Worm (Caenorhabditis elegans) whole organism, late embryonic: Measurements from ENCODE around the gene F38H4.3.

Experiments used
- C38D4.7 ChIP-seq: fragments of 200-800 bp; sonication (Bioruptor generic); optimal IDR thresholded peaks from 2 replicates; lab custom pipeline; 2018; ENCODE audit warnings: mild to moderate bottlenecking, missing genetic modification characterization, moderate library complexity, missing compliant biosample characterization
- F13H6.1 ChIP-seq: sonication (generic microtip); optimal IDR thresholded peaks from 2 replicates; lab custom pipeline; 2016; ENCODE audit warnings: missing genetic modification characterization, missing compliant biosample characterization
- K02D7.2 ChIP-seq: sonication (generic microtip); optimal IDR thresholded peaks from 2 replicates; lab custom pipeline; 2017; ENCODE audit warnings: mild to moderate bottlenecking, missing genetic modification characterization, missing compliant biosample characterization
- T23F11.4 ChIP-seq: fragments of 200-800 bp; sonication (Bioruptor generic); optimal IDR thresholded peaks from 2 replicates; lab custom pipeline; 2018; ENCODE audit warnings: mild to moderate bottlenecking, missing genetic modification characterization, missing compliant biosample characterization
- Y22D7AL.16 ChIP-seq: sonication (generic microtip); optimal IDR thresholded peaks from 2 replicates; lab custom pipeline; 2016; ENCODE audit warnings: missing genetic modification characterization, missing compliant biosample characterization
- ahr-1 ChIP-seq: sonication (generic microtip); optimal IDR thresholded peaks from 2 replicates; lab custom pipeline; 2016; ENCODE audit warnings: missing genetic modification characterization, missing compliant biosample characterization
- ama-1 ChIP-seq: fragments of 150-350 bp; optimal IDR thresholded peaks from 2 replicates; lab custom pipeline; 2014
- ceh-14 ChIP-seq: sonication (generic microtip); optimal IDR thresholded peaks from 2 replicates; lab custom pipeline; 2016; ENCODE audit warnings: missing genotype, missing genetic modification characterization, missing compliant biosample characterization
- ceh-18 ChIP-seq: sonication (generic microtip); optimal IDR thresholded peaks from 2 replicates; lab custom pipeline; 2016; ENCODE audit warnings: missing genetic modification characterization, missing compliant biosample characterization
- ceh-19 ChIP-seq: fragments of 200-800 bp; sonication (Bioruptor generic); optimal IDR thresholded peaks from 2 replicates; lab custom pipeline; 2018; ENCODE audit warnings: mild to moderate bottlenecking, missing genetic modification characterization, missing compliant biosample characterization
- ceh-2 ChIP-seq: sonication (generic microtip); optimal IDR thresholded peaks from 2 replicates; lab custom pipeline; 2016; ENCODE audit warnings: missing genotype, missing genetic modification characterization, missing compliant biosample characterization
- ceh-31 ChIP-seq: sonication (generic microtip); optimal IDR thresholded peaks from 2 replicates; lab custom pipeline; 2016; ENCODE audit warnings: missing genetic modification characterization, missing compliant biosample characterization
- ceh-34 ChIP-seq: sonication (generic microtip); optimal IDR thresholded peaks from 2 replicates; lab custom pipeline; 2016; ENCODE audit warnings: mild to moderate bottlenecking, missing genetic modification characterization, missing compliant biosample characterization
- ceh-9 ChIP-seq: sonication (generic microtip); optimal IDR thresholded peaks from 2 replicates; lab custom pipeline; 2016; ENCODE audit warnings: mild to moderate bottlenecking, missing genetic modification characterization, inconsistent platforms, missing compliant biosample characterization
- che-1 ChIP-seq: sonication (generic microtip); optimal IDR thresholded peaks from 2 replicates; lab custom pipeline; 2016; ENCODE audit warnings: mild to moderate bottlenecking, missing genetic modification characterization, missing compliant biosample characterization
- dmd-4 ChIP-seq: sonication (generic microtip); optimal IDR thresholded peaks from 2 replicates; lab custom pipeline; 2016; ENCODE audit warnings: borderline replicate concordance, missing genetic modification characterization, missing compliant biosample characterization
- dve-1 ChIP-seq: sonication (generic microtip); optimal IDR thresholded peaks from 2 replicates; lab custom pipeline; 2017; ENCODE audit warnings: antibody characterized with exemption, mild to moderate bottlenecking, missing genetic modification characterization, missing compliant biosample characterization
- elt-4 ChIP-seq: sonication (generic microtip); optimal IDR thresholded peaks from 2 replicates; lab custom pipeline; 2016; ENCODE audit warnings: missing genetic modification characterization, missing compliant biosample characterization
- ets-4 ChIP-seq: sonication (generic microtip); optimal IDR thresholded peaks from 2 replicates; lab custom pipeline; 2016; ENCODE audit warnings: missing genetic modification characterization, missing compliant biosample characterization
- fax-1 ChIP-seq: sonication (generic microtip); optimal IDR thresholded peaks from 2 replicates; lab custom pipeline; 2016; ENCODE audit warnings: missing genotype, missing genetic modification characterization, missing compliant biosample characterization
- fkh-10 ChIP-seq: fragments of 150-350 bp; optimal IDR thresholded peaks from 2 replicates; lab custom pipeline; 2014; ENCODE audit warnings: missing biosample characterization, missing genetic modification reagents, missing genetic modification characterization
- fkh-6 ChIP-seq: sonication (generic microtip); optimal IDR thresholded peaks from 2 replicates; lab custom pipeline; 2016; ENCODE audit warnings: missing genetic modification characterization, missing compliant biosample characterization
- gmeb-2 ChIP-seq: sonication (generic microtip); optimal IDR thresholded peaks from 2 replicates; lab custom pipeline; 2016; ENCODE audit warnings: missing genetic modification characterization, inconsistent platforms, missing compliant biosample characterization
- hlh-13 ChIP-seq: fragments of 200-800 bp; sonication (Bioruptor generic); optimal IDR thresholded peaks from 2 replicates; lab custom pipeline; 2018; ENCODE audit warnings: mild to moderate bottlenecking, missing genetic modification characterization, missing compliant biosample characterization
- hlh-15 ChIP-seq: sonication (generic microtip); optimal IDR thresholded peaks from 2 replicates; lab custom pipeline; 2016; ENCODE audit warnings: missing genetic modification characterization, missing compliant biosample characterization
- hlh-30 ChIP-seq: sonication (generic microtip); optimal IDR thresholded peaks from 2 replicates; lab custom pipeline; 2017; ENCODE audit warnings: antibody characterized with exemption, missing genetic modification characterization, missing compliant biosample characterization; ENCODE audit not compliant: insufficient read depth
- hlh-8 ChIP-seq: sonication (generic microtip); optimal IDR thresholded peaks from 2 replicates; lab custom pipeline; 2016; ENCODE audit warnings: missing genotype, missing genetic modification characterization, missing compliant biosample characterization
- lin-11 ChIP-seq: fragments of 200-800 bp; sonication (Bioruptor generic); optimal IDR thresholded peaks from 2 replicates; lab custom pipeline; 2018; ENCODE audit warnings: mild to moderate bottlenecking, missing genetic modification characterization, missing compliant biosample characterization
- mec-3 ChIP-seq: sonication (generic microtip); optimal IDR thresholded peaks from 2 replicates; lab custom pipeline; 2016; ENCODE audit warnings: borderline replicate concordance, missing genetic modification characterization, missing compliant biosample characterization
- nhr-11 ChIP-seq: fragments of 150-350 bp; optimal IDR thresholded peaks from 2 replicates; lab custom pipeline; 2014; ENCODE audit warnings: missing biosample characterization, missing genetic modification characterization
- npax-4 ChIP-seq: sonication (generic microtip); optimal IDR thresholded peaks from 2 replicates; lab custom pipeline; 2016; ENCODE audit warnings: missing genetic modification characterization, missing compliant biosample characterization
- pax-1 ChIP-seq: fragments of 150-350 bp; optimal IDR thresholded peaks from 2 replicates; lab custom pipeline; 2014; ENCODE audit warnings: missing biosample characterization, missing genetic modification characterization
- pha-2 ChIP-seq: sonication (generic microtip); optimal IDR thresholded peaks from 2 replicates; lab custom pipeline; 2017; ENCODE audit warnings: mild to moderate bottlenecking, missing genetic modification characterization, missing compliant biosample characterization
- pros-1 ChIP-seq: fragments of 150-350 bp; optimal IDR thresholded peaks from 2 replicates; lab custom pipeline; 2014; ENCODE audit warnings: missing biosample characterization, missing genetic modification reagents, missing genetic modification characterization
- ref-2 ChIP-seq: sonication (generic microtip); optimal IDR thresholded peaks from 2 replicates; lab custom pipeline; 2016; ENCODE audit warnings: missing genetic modification characterization, missing compliant biosample characterization
- rnt-1 ChIP-seq: sonication (generic microtip); optimal IDR thresholded peaks from 2 replicates; lab custom pipeline; 2016; ENCODE audit warnings: missing genetic modification characterization, missing compliant biosample characterization
- sdc-2 ChIP-seq: sonication (generic microtip); optimal IDR thresholded peaks from 2 replicates; lab custom pipeline; 2016; ENCODE audit warnings: missing genotype, missing genetic modification characterization, missing compliant biosample characterization
- sox-2 ChIP-seq: fragments of 200-800 bp; sonication (Bioruptor generic); IDR thresholded peaks from 2 replicates; pipeline ENCODE4 v1.3.6; 2022; ENCODE audit warnings: missing genetic modification reagents, missing genetic modification characterization, missing compliant biosample characterization
- syd-9 ChIP-seq: sonication (generic microtip); optimal IDR thresholded peaks from 2 replicates; lab custom pipeline; 2016; ENCODE audit warnings: mild to moderate bottlenecking, missing genetic modification characterization, moderate library complexity, missing compliant biosample characterization
- tbx-2 ChIP-seq: sonication (generic microtip); optimal IDR thresholded peaks from 2 replicates; lab custom pipeline; 2016; ENCODE audit warnings: missing genetic modification characterization, missing compliant biosample characterization
- ttx-3 ChIP-seq: sonication (generic microtip); optimal IDR thresholded peaks from 2 replicates; lab custom pipeline; 2016; ENCODE audit warnings: missing genetic modification reagents, missing genetic modification characterization, missing compliant biosample characterization
- unc-42 ChIP-seq: sonication (generic microtip); optimal IDR thresholded peaks from 2 replicates; lab custom pipeline; 2016; ENCODE audit warnings: missing genotype, missing genetic modification characterization, missing compliant biosample characterization
- unc-55 ChIP-seq: sonication (generic microtip); optimal IDR thresholded peaks from 2 replicates; lab custom pipeline; 2017; ENCODE audit warnings: missing biosample characterization, missing genetic modification reagents, missing genetic modification characterization
- unc-86 ChIP-seq: sonication (generic microtip); optimal IDR thresholded peaks from 2 replicates; lab custom pipeline; 2016; ENCODE audit warnings: missing genetic modification characterization, missing compliant biosample characterization
- zip-5 ChIP-seq: sonication (generic microtip); optimal IDR thresholded peaks from 2 replicates; lab custom pipeline; 2016; ENCODE audit warnings: missing genetic modification characterization, missing compliant biosample characterization

The F38H4.3 gene

DNA sequence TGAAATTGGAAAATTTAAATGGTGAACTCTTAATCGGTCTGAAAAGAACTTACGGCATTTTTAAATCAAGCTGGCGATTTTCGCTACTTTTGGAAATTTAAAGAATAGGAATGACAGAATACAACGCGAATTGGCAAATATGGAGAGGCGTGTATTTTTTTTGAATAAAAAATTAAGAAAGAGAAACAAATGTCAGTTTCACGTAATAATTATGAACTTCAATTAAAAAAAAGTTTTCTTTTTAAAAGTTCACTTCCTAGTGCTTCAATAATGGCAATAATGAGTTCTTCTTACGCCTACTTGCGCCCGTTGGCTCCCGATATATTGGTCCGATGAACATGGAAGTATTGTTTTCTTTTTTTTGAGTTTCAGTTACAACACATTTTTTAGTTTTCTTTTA lies 35.5 kb downstream of the F38H4.3 start, which contains the start of gene pph-2:
Gene pph-2 (minus strand): TSS at position 101 of the 400 bp plus-strand sequence.
- no peak for TF ChIP-seq elt-4 (tag; lab: Kevin White, UChicago)
- no peak for TF ChIP-seq unc-86 (tag; lab: Kevin White, UChicago)
- no peak for TF ChIP-seq T23F11.4
- no peak for TF ChIP-seq pha-2

- TF ChIP-seq ets-4 (no peak), hlh-8 (tag; lab: Kevin White, UChicago) (no peak), F13H6.1 (no peak), fax-1 (no peak), unc-86 (tag; lab: Kevin White, UChicago) (no peak), ceh-19 (GFP tag; lab: Kevin White, UChicago) (no peak)
- TF ChIP-seq, all 69 proteins: peak for 0
Measured at ce11 chrIV:11878249-11878648, 36.0 kb downstream of the F38H4.3 start, which contains the start of gene cutl-27. cutl-27 (plus strand) TSS chrIV:11878549.

- TF ChIP-seq ceh-31 (tag; lab: Kevin White, UChicago) (no peak), hlh-13 (GFP tag; lab: Kevin White, UChicago) (no peak), ref-2 (tag; lab: Kevin White, UChicago) (no peak), tbx-2 (tag; lab: Kevin White, UChicago) (no peak), hlh-15 (tag; lab: Kevin White, UChicago) (no peak), unc-42 (tag; lab: Kevin White, UChicago) (no peak), ama-1 (no peak), mec-3 (tag; lab: Kevin White, UChicago) (no peak), hlh-8 (tag; lab: Kevin White, UChicago) (no peak), ttx-3 (tag; lab: Kevin White, UChicago) (no peak), syd-9 (tag; lab: Kevin White, UChicago) (no peak), unc-86 (tag; lab: Kevin White, UChicago) (no peak), ahr-1 (tag; lab: Kevin White, UChicago) (no peak)
Measured at ce11 chrIV:11882534-11882933, 40.3 kb downstream of the F38H4.3 start.

ce11 chrIV:11883478-11883877 lies 41.3 kb downstream of the F38H4.3 start:
- TF ChIP-seq unc-55 (GFP tag; lab: Kevin White, UChicago) (no peak), sox-2 (GFP tag; lab: Robert Waterston, UW) (no peak), rnt-1 (tag; lab: Kevin White, UChicago) (no peak), ceh-18 (tag; lab: Kevin White, UChicago) (no peak), gmeb-2 (tag; lab: Kevin White, UChicago) (no peak), hlh-15 (tag; lab: Kevin White, UChicago) (no peak), elt-4 (tag; lab: Kevin White, UChicago) (no peak), ceh-34 (tag; lab: Kevin White, UChicago) (no peak), lin-11 (tag; lab: Kevin White, UChicago) (no peak), pax-1 (tag; lab: Kevin White, UChicago) (no peak), dmd-4 (no peak), pros-1 (tag; lab: Kevin White, UChicago) (no peak), zip-5 (tag; lab: Kevin White, UChicago) (no peak), ceh-31 (tag; lab: Kevin White, UChicago) (no peak), dve-1 (no peak), ceh-14 (tag; lab: Kevin White, UChicago) (no peak), che-1 (tag; lab: Kevin White, UChicago) (no peak)

DNA sequence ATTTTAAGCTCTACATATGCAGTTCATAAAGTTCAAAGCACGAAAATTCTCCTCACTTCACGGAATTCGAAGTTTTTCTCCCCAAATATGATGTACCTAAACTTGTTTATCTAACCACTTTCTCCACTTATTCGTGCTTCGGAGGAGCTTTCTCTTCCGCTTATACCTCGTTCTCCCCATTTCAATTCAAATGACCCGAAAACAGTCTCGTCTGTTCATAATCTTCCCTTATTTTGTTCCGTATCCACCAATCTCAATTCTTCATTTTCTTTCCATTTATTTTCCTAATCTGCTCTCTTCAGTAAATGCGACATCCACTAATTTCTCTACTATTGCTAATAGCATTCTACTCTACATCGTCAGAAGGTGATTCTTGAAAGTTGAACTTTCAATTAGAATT lies 43.1 kb downstream of the F38H4.3 start, which contains the start of gene let-653:
Gene let-653 (plus strand): TSS at position 301 of the 400 bp plus-strand sequence.
- TF ChIP-seq C38D4.7 (GFP tag; lab: Kevin White, UChicago) (no peak), npax-4 (tag; lab: Kevin White, UChicago) (no peak), fkh-10 (GFP tag; lab: Kevin White, UChicago) (no peak), K02D7.2 (no peak), dmd-4 (no peak), gmeb-2 (tag; lab: Kevin White, UChicago) (no peak), ceh-18 (tag; lab: Kevin White, UChicago) (no peak), fkh-6 (tag; lab: Kevin White, UChicago) (no peak), unc-86 (tag; lab: Kevin White, UChicago) (no peak), ceh-9 (tag; lab: Kevin White, UChicago) (no peak), ref-2 (tag; lab: Kevin White, UChicago) (no peak), ceh-2 (tag; lab: Kevin White, UChicago) (no peak), rnt-1 (tag; lab: Kevin White, UChicago) (no peak), hlh-30 (no peak), nhr-11 (tag; lab: Kevin White, UChicago) (no peak), Y22D7AL.16 (tag; lab: Kevin White, UChicago) (no peak), sdc-2 (tag; lab: Kevin White, UChicago) (no peak), pax-1 (tag; lab: Kevin White, UChicago) (no peak), hlh-8 (tag; lab: Kevin White, UChicago) (no peak)
- TF ChIP-seq, all 69 proteins: peak for 0
